Worm (Caenorhabditis elegans) whole organism, L2 larva: Measurements from ENCODE around the gene taf-12.

Source experiments
- C34F6.9 ChIP-seq: fragments of 150-350 bp; optimal IDR thresholded peaks from 2 replicates; lab custom pipeline; 2014; ENCODE audit warnings: missing biosample characterization, missing genetic modification characterization
- F13H6.1 ChIP-seq: sonication (generic microtip); optimal IDR thresholded peaks from 2 replicates; lab custom pipeline; 2016; ENCODE audit warnings: missing genetic modification characterization, missing compliant biosample characterization
- R02D3.7 ChIP-seq: fragments of 150-350 bp; optimal IDR thresholded peaks from 2 replicates; lab custom pipeline; 2014; ENCODE audit warnings: missing biosample characterization, missing genetic modification characterization
- Y55F3AM.14 ChIP-seq: fragments of 200-800 bp; sonication (Bioruptor generic); optimal IDR thresholded peaks from 2 replicates; lab custom pipeline; 2018; ENCODE audit warnings: mild to moderate bottlenecking, missing genetic modification characterization, missing compliant biosample characterization
- ZK546.5 ChIP-seq: sonication (generic microtip); optimal IDR thresholded peaks from 2 replicates; lab custom pipeline; 2017; ENCODE audit warnings: missing biosample characterization, missing genetic modification characterization
- alr-1 ChIP-seq: fragments of 150-350 bp; optimal IDR thresholded peaks from 2 replicates; lab custom pipeline; 2014; ENCODE audit warnings: missing biosample characterization, missing genetic modification characterization
- aly-2 ChIP-seq: fragments of 150-350 bp; optimal IDR thresholded peaks from 2 replicates; lab custom pipeline; 2014; ENCODE audit warnings: missing biosample characterization, missing genetic modification characterization
- ama-1 ChIP-seq: fragments of 150-350 bp; optimal IDR thresholded peaks from 2 replicates; lab custom pipeline; 2018; ENCODE audit warnings: inconsistent platforms
- blmp-1 ChIP-seq: sonication (generic microtip); optimal IDR thresholded peaks from 2 replicates; lab custom pipeline; 2017; ENCODE audit warnings: missing genetic modification characterization, mild to moderate bottlenecking, missing compliant biosample characterization, antibody characterized with exemption, moderate library complexity; ENCODE audit not compliant: insufficient read depth
- ceh-82 ChIP-seq: fragments of 150-350 bp; optimal IDR thresholded peaks from 2 replicates; lab custom pipeline; 2014; ENCODE audit warnings: missing biosample characterization, missing genetic modification characterization
- crh-2 ChIP-seq: sonication (generic microtip); optimal IDR thresholded peaks from 2 replicates; lab custom pipeline; 2017; ENCODE audit warnings: missing biosample characterization, missing genetic modification characterization
- dmd-4 ChIP-seq: sonication (generic microtip); optimal IDR thresholded peaks from 2 replicates; lab custom pipeline; 2017; ENCODE audit warnings: missing biosample characterization, missing genetic modification characterization
- egl-27 ChIP-seq: sonication (generic microtip); optimal IDR thresholded peaks from 3 replicates; lab custom pipeline; 2017; ENCODE audit warnings: missing biosample characterization, missing genetic modification reagents, missing genetic modification characterization
- elt-1 ChIP-seq: fragments of 150-350 bp; optimal IDR thresholded peaks from 2 replicates; lab custom pipeline; 2014; ENCODE audit warnings: missing biosample characterization, missing genetic modification characterization
- fos-1 ChIP-seq: fragments of 150-350 bp; optimal IDR thresholded peaks from 2 replicates; lab custom pipeline; 2014; ENCODE audit warnings: missing biosample characterization, missing genetic modification characterization
- gmeb-1 ChIP-seq: fragments of 150-350 bp; optimal IDR thresholded peaks from 2 replicates; lab custom pipeline; 2014; ENCODE audit warnings: missing biosample characterization, missing genetic modification characterization
- lin-11 ChIP-seq: fragments of 150-350 bp; sonication (generic microtip); optimal IDR thresholded peaks from 2 replicates; lab custom pipeline; 2014; ENCODE audit warnings: missing biosample characterization, missing genetic modification characterization, inconsistent platforms, mixed read lengths
- lin-13 ChIP-seq: fragments of 150-350 bp; optimal IDR thresholded peaks from 2 replicates; lab custom pipeline; 2014; ENCODE audit warnings: missing biosample characterization, missing genetic modification reagents, missing genetic modification characterization
- lin-39 ChIP-seq: fragments of 150-350 bp; optimal IDR thresholded peaks from 2 replicates; lab custom pipeline; 2014; ENCODE audit warnings: missing biosample characterization, missing genetic modification reagents, missing genetic modification characterization
- lsy-2 ChIP-seq, 2 experiments: fragments of 150-350 bp in 1 of 2; sonication (generic microtip) in 1 of 2; optimal IDR thresholded peaks; 2 replicates each; lab custom pipeline; 2014 to 2017; ENCODE audit warnings: missing biosample characterization in 2 of 2, missing genetic modification characterization in 2 of 2
- mab-5 ChIP-seq: fragments of 150-350 bp; optimal IDR thresholded peaks from 2 replicates; lab custom pipeline; 2014; ENCODE audit warnings: missing biosample characterization, missing genetic modification characterization
- mbf-1 ChIP-seq: sonication (generic microtip); optimal IDR thresholded peaks from 2 replicates; lab custom pipeline; 2017; ENCODE audit warnings: missing biosample characterization, missing genetic modification characterization
- mdl-1 ChIP-seq, 2 experiments: fragments of 150-350 bp in 1 of 2; sonication (generic microtip) in 1 of 2; optimal IDR thresholded peaks; 2 replicates each; lab custom pipeline; 2017; ENCODE audit warnings: missing biosample characterization in 2 of 2, missing genetic modification characterization in 2 of 2
- nhr-10 ChIP-seq: sonication (generic microtip); optimal IDR thresholded peaks from 2 replicates; lab custom pipeline; 2017; ENCODE audit warnings: missing biosample characterization, missing genetic modification characterization
- nhr-11 ChIP-seq: fragments of 150-350 bp; optimal IDR thresholded peaks from 2 replicates; lab custom pipeline; 2014; ENCODE audit warnings: missing biosample characterization, missing genetic modification characterization
- nhr-12 ChIP-seq: fragments of 150-350 bp; optimal IDR thresholded peaks from 2 replicates; lab custom pipeline; 2014; ENCODE audit warnings: missing biosample characterization, missing genetic modification characterization
- nhr-129 ChIP-seq: fragments of 150-350 bp; optimal IDR thresholded peaks from 2 replicates; lab custom pipeline; 2014; ENCODE audit warnings: missing biosample characterization, missing genetic modification characterization
- nhr-21 ChIP-seq: fragments of 150-350 bp; optimal IDR thresholded peaks from 2 replicates; lab custom pipeline; 2014; ENCODE audit warnings: missing biosample characterization, missing genetic modification characterization
- nhr-23 ChIP-seq: fragments of 150-350 bp; optimal IDR thresholded peaks from 2 replicates; lab custom pipeline; 2014; ENCODE audit warnings: missing biosample characterization, missing genetic modification reagents, missing genetic modification characterization
- nhr-25 ChIP-seq: fragments of 150-350 bp; sonication (generic microtip); optimal IDR thresholded peaks from 3 replicates; lab custom pipeline; 2014; ENCODE audit warnings: missing biosample characterization, missing genetic modification characterization
- nhr-6 ChIP-seq: fragments of 150-350 bp; optimal IDR thresholded peaks from 2 replicates; lab custom pipeline; 2014; ENCODE audit warnings: missing biosample characterization, missing genetic modification characterization
- nhr-77 ChIP-seq: fragments of 150-350 bp; optimal IDR thresholded peaks from 2 replicates; lab custom pipeline; 2014; ENCODE audit warnings: missing biosample characterization, missing genetic modification characterization
- peb-1 ChIP-seq: fragments of 150-350 bp; optimal IDR thresholded peaks from 2 replicates; lab custom pipeline; 2014; ENCODE audit warnings: missing biosample characterization, missing genetic modification characterization
- sem-4 ChIP-seq: fragments of 150-350 bp; optimal IDR thresholded peaks from 2 replicates; lab custom pipeline; 2014; ENCODE audit warnings: missing biosample characterization, missing genetic modification reagents, missing genetic modification characterization
- skn-1 ChIP-seq: sonication (generic microtip); optimal IDR thresholded peaks from 2 replicates; lab custom pipeline; 2017; ENCODE audit warnings: missing biosample characterization, missing genetic modification characterization
- sma-3 ChIP-seq: sonication (generic microtip); optimal IDR thresholded peaks from 2 replicates; lab custom pipeline; 2016; ENCODE audit warnings: missing genetic modification reagents, missing genetic modification characterization, missing compliant biosample characterization
- sma-9 ChIP-seq, 2 experiments: fragments of 150-350 bp in 1 of 2; sonication (generic microtip) in 1 of 2; optimal IDR thresholded peaks; 2 replicates each; lab custom pipeline; 2014 to 2016; ENCODE audit warnings: missing genetic modification characterization in 2 of 2, mild to moderate bottlenecking in 1 of 2, missing biosample characterization in 1 of 2, missing compliant biosample characterization in 1 of 2, missing genetic modification reagents in 1 of 2, moderate library complexity in 1 of 2
- snpc-4 ChIP-seq: fragments of 150-350 bp; optimal IDR thresholded peaks from 2 replicates; lab custom pipeline; 2014; ENCODE audit warnings: missing biosample characterization, missing genetic modification characterization
- unc-39 ChIP-seq: fragments of 150-350 bp; optimal IDR thresholded peaks from 2 replicates; lab custom pipeline; 2014; ENCODE audit warnings: missing biosample characterization, missing genetic modification characterization
- unc-55 ChIP-seq: fragments of 150-350 bp; sonication (generic microtip); optimal IDR thresholded peaks from 3 replicates; lab custom pipeline; 2014; ENCODE audit warnings: missing biosample characterization, missing genetic modification reagents, missing genetic modification characterization
- unc-62 ChIP-seq: fragments of 150-350 bp; optimal IDR thresholded peaks from 2 replicates; lab custom pipeline; 2014; ENCODE audit warnings: missing biosample characterization, missing genetic modification reagents, missing genetic modification characterization
- zag-1 ChIP-seq: fragments of 150-350 bp; optimal IDR thresholded peaks from 2 replicates; lab custom pipeline; 2014; ENCODE audit warnings: missing biosample characterization, missing genetic modification characterization
- ztf-1 ChIP-seq: fragments of 200-800 bp; sonication (Bioruptor generic); conservative IDR thresholded peaks from 2 replicates; pipeline ENCODE4 v1.3.6; 2022; ENCODE audit warnings: missing genetic modification characterization, missing compliant biosample characterization
- ztf-11 ChIP-seq: sonication (generic microtip); optimal IDR thresholded peaks from 2 replicates; lab custom pipeline; 2017; ENCODE audit warnings: missing biosample characterization, missing genetic modification characterization
- ztf-4 ChIP-seq: fragments of 150-350 bp; optimal IDR thresholded peaks from 2 replicates; lab custom pipeline; 2014; ENCODE audit warnings: missing biosample characterization, missing genetic modification characterization

Gene taf-12

ce11 chrIII:11874242-11874641 lies 5.2 kb upstream of the taf-12 start:
- TF ChIP-seq sem-4 (tag; lab: Kevin White, UChicago) (no peak), unc-62 (GFP tag; lab: Kevin White, UChicago) (no peak), lin-11 (tag; lab: Kevin White, UChicago) (no peak), nhr-129 (tag; lab: Kevin White, UChicago) (no peak), gmeb-1 (tag; lab: Kevin White, UChicago) (no peak), crh-2 (tag; lab: Kevin White, UChicago) (no peak)

ce11 chrIII:11871617-11872016 lies 2.5 kb upstream of the taf-12 start:
- TF ChIP-seq nhr-25 (tag; lab: Kevin White, UChicago) (no peak), nhr-21 (tag; lab: Kevin White, UChicago) (no peak), ztf-4 (tag; lab: Kevin White, UChicago) (no peak), sem-4 (tag; lab: Kevin White, UChicago) (no peak), fos-1 (tag; lab: Kevin White, UChicago) (no peak), snpc-4 (tag; lab: Kevin White, UChicago) (no peak), zag-1 (tag; lab: Kevin White, UChicago) (no peak)

- no peak for TF ChIP-seq aly-2 (tag; lab: Kevin White, UChicago)
- peak; percentile 94 for TF ChIP-seq nhr-129 (tag; lab: Kevin White, UChicago)
- TF ChIP-seq sma-9 (GFP tag; optimal IDR thresholded peaks at IDR 0.05; lab: Kevin White, UChicago) = no peak
- TF ChIP-seq sma-9 (tag; optimal IDR thresholded peaks at IDR 0.05; lab: Kevin White, UChicago) = no peak
- peak; percentile 89 for TF ChIP-seq snpc-4 (tag; lab: Kevin White, UChicago)
- TF ChIP-seq F13H6.1 (tag; lab: Kevin White, UChicago) = peak; percentile 91
- TF ChIP-seq gmeb-1 (tag; lab: Kevin White, UChicago) = peak; percentile 76
- no peak for TF ChIP-seq mbf-1 (tag; lab: Kevin White, UChicago)
- peak; percentile 53 for TF ChIP-seq Y55F3AM.14 (GFP tag; lab: Kevin White, UChicago)
- TF ChIP-seq ztf-11 (tag; lab: Kevin White, UChicago) = no peak
- no peak for TF ChIP-seq lin-39 (tag; lab: Kevin White, UChicago)
- no peak for TF ChIP-seq nhr-11 (tag; lab: Kevin White, UChicago)
- TF ChIP-seq R02D3.7 = no peak
- no peak for TF ChIP-seq nhr-23 (tag; lab: Kevin White, UChicago)
- peak; percentile 94 for TF ChIP-seq sem-4 (tag; lab: Kevin White, UChicago)
- peak; percentile 83 for TF ChIP-seq fos-1 (tag; lab: Kevin White, UChicago)
- no peak for TF ChIP-seq ztf-4 (tag; lab: Kevin White, UChicago)
- no peak for TF ChIP-seq blmp-1 (tag; lab: Kevin White, UChicago)
- peak; percentile 93 for TF ChIP-seq crh-2 (tag; lab: Kevin White, UChicago)
- TF ChIP-seq nhr-77 = no peak
- peak; percentile 92 for TF ChIP-seq lin-13
- peak; percentile 62 for TF ChIP-seq mab-5
- no peak for TF ChIP-seq dmd-4 (tag; lab: Kevin White, UChicago)
- TF ChIP-seq ZK546.5 = no peak
- TF ChIP-seq nhr-10 (tag; lab: Kevin White, UChicago) = peak; percentile 10
- TF ChIP-seq lsy-2 (tag; optimal IDR thresholded peaks at IDR 0.05; lab: Kevin White, UChicago) = peak; percentile 63 to 91
- no peak for TF ChIP-seq ztf-1 (GFP tag; lab: Robert Waterston, UW)
- peak; percentile 94 for TF ChIP-seq C34F6.9 (tag; lab: Kevin White, UChicago)
- peak; percentile 58 for TF ChIP-seq skn-1
- TF ChIP-seq unc-55 = peak; percentile 89
- TF ChIP-seq alr-1 (tag; lab: Kevin White, UChicago) = no peak
- no peak for TF ChIP-seq nhr-25 (tag; lab: Kevin White, UChicago)
- TF ChIP-seq ama-1 (lab: Kevin White, UChicago) = no peak
- TF ChIP-seq zag-1 (tag; lab: Kevin White, UChicago) = peak; percentile 67
- peak; percentile 77 for TF ChIP-seq egl-27 (tag; lab: Kevin White, UChicago)
- peak; percentile 79 for TF ChIP-seq sma-3 (GFP tag; lab: Kevin White, UChicago)
- no peak for TF ChIP-seq unc-39 (tag; lab: Kevin White, UChicago)
- peak; percentile 59 for TF ChIP-seq nhr-21 (tag; lab: Kevin White, UChicago)
- no peak for TF ChIP-seq nhr-12 (tag; lab: Kevin White, UChicago)
- TF ChIP-seq elt-1 (tag; lab: Kevin White, UChicago) = no peak
- TF ChIP-seq nhr-6 (tag; lab: Kevin White, UChicago) = peak; percentile 29
- no peak for TF ChIP-seq peb-1 (tag; lab: Kevin White, UChicago)
- TF ChIP-seq ceh-82 (tag; lab: Kevin White, UChicago) = peak; percentile 3
- peak in 1 of 2 experiments; percentile 65 for TF ChIP-seq mdl-1 (tag; optimal IDR thresholded peaks at IDR 0.05; lab: Kevin White, UChicago)
- TF ChIP-seq, all 48 proteins: peak for 22
Measured at ce11 chrIII:11870009-11870408, 928 bp upstream of the taf-12 start.
